Fruit fly (Drosophila melanogaster) whole organism, wandering third instar larva: ENCODE data around the gene gry.

ENCODE experiments used
- Abd-B ChIP-seq: fragments of >200 bp; optimal IDR thresholded peaks from 2 replicates; lab custom pipeline; 2017; ENCODE audit warnings: missing biosample characterization, missing genetic modification characterization
- CG32264 ChIP-seq: fragments of 200-800 bp; sonication (Bioruptor generic); optimal IDR thresholded peaks from 2 replicates; lab custom pipeline; 2016; ENCODE audit warnings: missing biosample characterization, missing genetic modification characterization
- CG9705 ChIP-seq: fragments of 200-800 bp; sonication (Bioruptor generic); optimal IDR thresholded peaks from 2 replicates; lab custom pipeline; 2018; ENCODE audit warnings: missing biosample characterization, mild to moderate bottlenecking, missing genetic modification characterization
- CrebA ChIP-seq: fragments of 200-800 bp; sonication (Bioruptor generic); optimal IDR thresholded peaks from 2 replicates; lab custom pipeline; 2016; ENCODE audit warnings: missing biosample characterization, mild to moderate bottlenecking, missing genetic modification characterization, borderline replicate concordance
- Dfd ChIP-seq: fragments of >200 bp; optimal IDR thresholded peaks from 2 replicates; lab custom pipeline; 2017; ENCODE audit warnings: missing biosample characterization, missing genetic modification characterization
- Dif ChIP-seq: fragments of 200-275, 200-300 bp; sonication (Bioruptor generic); optimal IDR thresholded peaks from 2 replicates; lab custom pipeline; 2018; ENCODE audit warnings: missing biosample characterization, missing genetic modification characterization; ENCODE audit not compliant: partially characterized antibody
- GATAd ChIP-seq: sonication (Bioruptor generic); optimal IDR thresholded peaks from 2 replicates; lab custom pipeline; 2016; ENCODE audit warnings: missing biosample characterization, missing genetic modification characterization
- HLH106 ChIP-seq: fragments of 200-800 bp; optimal IDR thresholded peaks from 3 replicates; lab custom pipeline; 2019; ENCODE audit warnings: missing biosample characterization, mild to moderate bottlenecking, missing genetic modification characterization, moderate library complexity
- Hnf4 ChIP-seq: fragments of 200-800 bp; sonication (Bioruptor generic); optimal IDR thresholded peaks from 2 replicates; lab custom pipeline; 2016; ENCODE audit warnings: missing biosample characterization, mild to moderate bottlenecking, missing genetic modification characterization
- Hr78 ChIP-seq: fragments of >200 bp; optimal IDR thresholded peaks from 2 replicates; lab custom pipeline; 2017; ENCODE audit warnings: missing biosample characterization, missing genetic modification characterization
- Hr83 ChIP-seq: fragments of 200-300 bp; sonication (Bioruptor generic); optimal IDR thresholded peaks from 2 replicates; lab custom pipeline; 2016; ENCODE audit warnings: missing biosample characterization, mild to moderate bottlenecking, missing genetic modification characterization, moderate library complexity; ENCODE audit not compliant: poor library complexity, severe bottlenecking
- Jra ChIP-seq: sonication (Bioruptor generic); optimal IDR thresholded peaks from 2 replicates; lab custom pipeline; 2016; ENCODE audit warnings: missing biosample characterization, missing genetic modification characterization
- Mio ChIP-seq: sonication (Bioruptor generic); optimal IDR thresholded peaks from 2 replicates; lab custom pipeline; 2016; ENCODE audit warnings: missing biosample characterization, missing genetic modification characterization
- Myc ChIP-seq: fragments of >200 bp; optimal IDR thresholded peaks from 2 replicates; lab custom pipeline; 2017
- N ChIP-seq: fragments of >200 bp; optimal IDR thresholded peaks from 2 replicates; lab custom pipeline; 2018; ENCODE audit warnings: missing biosample characterization, missing external identifiers, missing genetic modification characterization
- OdsH ChIP-seq: fragments of 200-800 bp; sonication (Bioruptor generic); optimal IDR thresholded peaks from 2 replicates; lab custom pipeline; 2016; ENCODE audit warnings: missing biosample characterization, mild to moderate bottlenecking, missing genetic modification characterization
- Rel ChIP-seq, 2 experiments: fragments of 200-800 bp; sonication (Bioruptor generic) in 1 of 2; optimal IDR thresholded peaks; 2 replicates in 1 of 2; 3 replicates in 1 of 2; lab custom pipeline; 2016 to 2019; ENCODE audit warnings: mild to moderate bottlenecking in 2 of 2, missing biosample characterization in 2 of 2, missing genetic modification characterization in 2 of 2, moderate library complexity in 1 of 2
- Sp1 ChIP-seq: fragments of 200-800 bp; sonication (Bioruptor generic); optimal IDR thresholded peaks from 3 replicates; lab custom pipeline; 2019; ENCODE audit warnings: missing biosample characterization, mild to moderate bottlenecking, missing genetic modification characterization, moderate library complexity
- Vsx2 ChIP-seq: fragments of 200-300, 225-300 bp; sonication (Bioruptor generic); optimal IDR thresholded peaks from 2 replicates; lab custom pipeline; 2018; ENCODE audit warnings: missing biosample characterization, missing genetic modification characterization; ENCODE audit not compliant: partially characterized antibody
- br ChIP-seq: fragments of 200-800 bp; sonication (Bioruptor generic); optimal IDR thresholded peaks from 2 replicates; lab custom pipeline; 2016; ENCODE audit warnings: missing biosample characterization, missing genetic modification characterization
- brk ChIP-seq: fragments of 200-800 bp; sonication (Bioruptor generic); optimal IDR thresholded peaks from 2 replicates; lab custom pipeline; 2016; ENCODE audit warnings: missing biosample characterization, mild to moderate bottlenecking, missing genetic modification characterization
- dl ChIP-seq, 2 experiments: fragments of 175-275, 200-275 bp in 1 of 2; fragments of 200-275 bp in 1 of 2; sonication (Bioruptor generic); optimal IDR thresholded peaks; lab custom pipeline; 2018; ENCODE audit warnings: mild to moderate bottlenecking in 2 of 2, missing biosample characterization in 2 of 2, missing genetic modification characterization in 2 of 2, moderate library complexity in 2 of 2; ENCODE audit not compliant: partially characterized antibody in 2 of 2, insufficient read depth in 1 of 2
- dmrt93B ChIP-seq: fragments of 200-800 bp; sonication (Bioruptor generic); optimal IDR thresholded peaks from 2 replicates; lab custom pipeline; 2018; ENCODE audit warnings: missing biosample characterization, mild to moderate bottlenecking, missing genetic modification characterization
- dsf ChIP-seq: sonication (Bioruptor generic); optimal IDR thresholded peaks from 2 replicates; lab custom pipeline; 2016; ENCODE audit warnings: missing biosample characterization, missing genetic modification characterization, borderline replicate concordance
- ey ChIP-seq: fragments of 200-800 bp; sonication (Bioruptor generic); optimal IDR thresholded peaks from 2 replicates; lab custom pipeline; 2016; ENCODE audit warnings: missing biosample characterization, missing genetic modification characterization
- foxo ChIP-seq, 2 experiments: fragments of 200-800 bp; sonication (Bioruptor generic); optimal IDR thresholded peaks; 2 replicates in 1 of 2; 3 replicates in 1 of 2; lab custom pipeline; 2016 to 2017; ENCODE audit warnings: missing biosample characterization in 2 of 2, missing genetic modification characterization in 2 of 2
- fru ChIP-seq: fragments of 200-800 bp; sonication (Bioruptor generic); optimal IDR thresholded peaks from 3 replicates; lab custom pipeline; 2016; ENCODE audit warnings: missing biosample characterization, mild to moderate bottlenecking, missing genetic modification characterization
- h ChIP-seq: fragments of 200-800 bp; sonication (Bioruptor generic); optimal IDR thresholded peaks from 3 replicates; lab custom pipeline; 2016; ENCODE audit warnings: missing biosample characterization, mild to moderate bottlenecking, missing genetic modification characterization
- jim ChIP-seq: fragments of 175-275, 200-325 bp; sonication (Bioruptor generic); optimal IDR thresholded peaks from 2 replicates; lab custom pipeline; 2016; ENCODE audit warnings: missing biosample characterization, mild to moderate bottlenecking, missing genetic modification characterization
- lola ChIP-seq: fragments of >200 bp; optimal IDR thresholded peaks from 2 replicates; lab custom pipeline; 2017; ENCODE audit warnings: missing biosample characterization, missing genetic modification characterization
- pan ChIP-seq: fragments of >200 bp; optimal IDR thresholded peaks from 2 replicates; lab custom pipeline; 2017
- psq ChIP-seq: fragments of 200-800 bp; sonication (Bioruptor generic); optimal IDR thresholded peaks from 3 replicates; lab custom pipeline; 2017; ENCODE audit warnings: missing biosample characterization, mild to moderate bottlenecking, missing genetic modification characterization, moderate library complexity
- rgr ChIP-seq: fragments of 200-800 bp; sonication (Bioruptor generic); optimal IDR thresholded peaks from 3 replicates; lab custom pipeline; 2016; ENCODE audit warnings: missing biosample characterization, mild to moderate bottlenecking, missing genetic modification characterization
- sage ChIP-seq: fragments of 200-800 bp; sonication (Bioruptor generic); optimal IDR thresholded peaks from 2 replicates; lab custom pipeline; 2016; ENCODE audit warnings: missing biosample characterization, mild to moderate bottlenecking, missing genetic modification characterization
- sv ChIP-seq: fragments of 200-800 bp; sonication (Bioruptor generic); optimal IDR thresholded peaks from 3 replicates; lab custom pipeline; 2016; ENCODE audit warnings: missing biosample characterization, missing genetic modification characterization
- tai ChIP-seq: sonication (Bioruptor generic); optimal IDR thresholded peaks from 2 replicates; lab custom pipeline; 2016; ENCODE audit warnings: missing biosample characterization, missing genetic modification characterization
- usp ChIP-seq: fragments of >200 bp; optimal IDR thresholded peaks from 2 replicates; lab custom pipeline; 2017; ENCODE audit warnings: missing biosample characterization, missing genetic modification characterization
- woc ChIP-seq: sonication (Bioruptor generic); optimal IDR thresholded peaks from 2 replicates; lab custom pipeline; 2016; ENCODE audit warnings: missing biosample characterization, mild to moderate bottlenecking, missing genetic modification characterization

The gry gene

dm6 chr3L:3248714-3249663 lies 50.1 kb downstream of the gry start:
- TF ChIP-seq lola (GFP tag; lab: Kevin White, UChicago) (no peak), N (GFP tag; lab: Kevin White, UChicago) (peak; percentile 25), CrebA (peak; percentile 91), HLH106 (tag; lab: Kevin White, UChicago) (peak; percentile 98), fru (GFP tag; lab: Kevin White, UChicago) (peak; percentile 98), OdsH (peak; percentile 99), Jra (peak; percentile 95), Sp1 (peak; percentile 99), tai (GFP tag; lab: Kevin White, UChicago) (peak; percentile 95), Hr83 (GFP tag; lab: Kevin White, UChicago) (peak; percentile 96), h (GFP tag; lab: Kevin White, UChicago) (peak; percentile 99), Mio (GFP tag; lab: Kevin White, UChicago) (peak; percentile 86), Hnf4 (GFP tag; lab: Kevin White, UChicago) (peak; percentile 92), usp (GFP tag; lab: Kevin White, UChicago) (no peak), pan (lab: Kevin White, UChicago) (no peak), dl (GFP tag; optimal IDR thresholded peaks at IDR 0.05; lab: Kevin White, UChicago; ENCODE audit: insufficient read depth in 1 of 2, partially characterized antibody in 2 of 2) (peak in 1 of 2 experiments; percentile 59), dsf (GFP tag; lab: Kevin White, UChicago) (peak; percentile 92), Rel (GFP tag; optimal IDR thresholded peaks at IDR 0.05; lab: Kevin White, UChicago) (peak; percentile 95), Rel (tag; optimal IDR thresholded peaks at IDR 0.05; lab: Kevin White, UChicago) (peak; percentile 87), ey (GFP tag; lab: Kevin White, UChicago) (peak; percentile 99), psq (peak; percentile 98), Vsx2 (GFP tag; lab: Kevin White, UChicago) (peak; percentile 39), Hr78 (GFP tag; lab: Kevin White, UChicago) (no peak), woc (peak; percentile 99), Dfd (peak; percentile 97), CG32264 (GFP tag; lab: Kevin White, UChicago) (peak; percentile 96), brk (peak; percentile 93), rgr (GFP tag; lab: Kevin White, UChicago) (peak; percentile 99), Abd-B (GFP tag; lab: Kevin White, UChicago) (no peak), Myc (lab: Kevin White, UChicago) (no peak), sv (GFP tag; lab: Kevin White, UChicago) (peak; percentile 18), GATAd (GFP tag; lab: Kevin White, UChicago) (peak; percentile 89), sage (GFP tag; lab: Kevin White, UChicago) (peak; percentile 95), CG9705 (GFP tag; lab: Kevin White, UChicago) (peak; percentile 98), jim (GFP tag; lab: Kevin White, UChicago) (peak; percentile 99), foxo (GFP tag; optimal IDR thresholded peaks at IDR 0.05; lab: Kevin White, UChicago) (peak; percentile 93 to 99), Dif (GFP tag; lab: Kevin White, UChicago) (peak; percentile 53), dmrt93B (peak; percentile 99), br (GFP tag; lab: Kevin White, UChicago) (peak; percentile 98)
- TF ChIP-seq, all 38 proteins: peak for 32

- TF ChIP-seq pan (lab: Kevin White, UChicago) = no peak
- TF ChIP-seq Rel (GFP tag; optimal IDR thresholded peaks at IDR 0.05; lab: Kevin White, UChicago) = no peak
- no peak for TF ChIP-seq Rel (tag; optimal IDR thresholded peaks at IDR 0.05; lab: Kevin White, UChicago)
- TF ChIP-seq OdsH = no peak
- peak; percentile 82 for TF ChIP-seq Hr83 (GFP tag; lab: Kevin White, UChicago)
- TF ChIP-seq h (GFP tag; lab: Kevin White, UChicago) = no peak
- no peak for TF ChIP-seq Abd-B (GFP tag; lab: Kevin White, UChicago)
- TF ChIP-seq, all 38 proteins: peak for 1
Observed at dm6 chr3L:3249664-3249996, 50.7 kb downstream of the gry start.
